Fruit fly (Drosophila melanogaster) whole organism, pupa: ENCODE measurements around the gene CG9316.

Experiments used
- CG32121 ChIP-seq: fragments of 200-800 bp; sonication (Bioruptor generic); IDR thresholded peaks from 2 replicates; pipeline ENCODE4 v1.3.6; 2022; ENCODE audit warnings: missing biosample characterization, missing genetic modification characterization
- CG4496 ChIP-seq: fragments of 200-800 bp; sonication (Bioruptor generic); IDR thresholded peaks from 3 replicates; pipeline ENCODE4 v1.3.6; 2022; ENCODE audit warnings: missing biosample characterization, missing genetic modification characterization
- CG8301 ChIP-seq: fragments of 200-800 bp; sonication (Bioruptor generic); optimal IDR thresholded peaks from 2 replicates; lab custom pipeline; 2018; ENCODE audit warnings: missing biosample characterization, mild to moderate bottlenecking, missing genetic modification characterization
- CG9948 ChIP-seq: fragments of 200-800 bp; sonication (Bioruptor generic); optimal IDR thresholded peaks from 2 replicates; lab custom pipeline; 2018; ENCODE audit warnings: missing biosample characterization, mild to moderate bottlenecking, missing genetic modification characterization, moderate library complexity
- D1 ChIP-seq: fragments of 200-800 bp; sonication (Bioruptor generic); optimal IDR thresholded peaks from 2 replicates; lab custom pipeline; 2018; ENCODE audit warnings: missing biosample characterization, mild to moderate bottlenecking, missing genetic modification characterization, moderate library complexity
- EcR ChIP-seq: fragments of 200-800 bp; sonication (Bioruptor generic); optimal IDR thresholded peaks from 3 replicates; lab custom pipeline; 2019; ENCODE audit warnings: missing biosample characterization, missing genetic modification characterization, mild to moderate bottlenecking, moderate library complexity, missing genetic modification reagents
- Pif1A ChIP-seq: fragments of 200-800 bp; sonication (Bioruptor generic); optimal IDR thresholded peaks from 3 replicates; lab custom pipeline; 2016; ENCODE audit warnings: missing biosample characterization, missing genetic modification characterization
- fd96Ca ChIP-seq: fragments of 200-800 bp; sonication (Bioruptor generic); IDR thresholded peaks from 3 replicates; pipeline ENCODE4 v1.3.6; 2022; ENCODE audit warnings: missing biosample characterization, missing genetic modification characterization
- rn ChIP-seq: fragments of 200-800 bp; sonication (Bioruptor generic); IDR thresholded peaks from 2 replicates; pipeline ENCODE4 v1.3.6; 2022; ENCODE audit warnings: missing biosample characterization, missing genetic modification characterization

- no peak for TF ChIP-seq EcR
- no peak for TF ChIP-seq CG9948
- TF ChIP-seq rn, result no peak
- TF ChIP-seq CG8301, result no peak
- TF ChIP-seq fd96Ca (GFP tag; lab: Robert Waterston, UW), result no peak
- TF ChIP-seq CG4496 (GFP tag; lab: Robert Waterston, UW), result no peak
- TF ChIP-seq D1 (tag; lab: Kevin White, UChicago), result no peak
- TF ChIP-seq CG32121 (GFP tag; lab: Robert Waterston, UW), result no peak
- no peak for TF ChIP-seq Pif1A (GFP tag; lab: Kevin White, UChicago)
Observed at dm6 chr2L:20704511-20705266, 21.7 kb downstream of the CG9316 start.
